Worm (Caenorhabditis elegans): ENCODE measurements around the gene dsl-1.
"Not testable (repeated sequence)": the region's sequence is repeated elsewhere in the genome, so short reads cannot be mapped to it uniquely, and the experiment has no call there.

dsl-1 gene

ce11 chrIV:1224781-1225180, 16.9 kb upstream of the dsl-1 start:
- TF ChIP-seq unc-62 (GFP tag; optimal IDR thresholded peaks at IDR 0.05), result no peak

ce11 chrIV:1221167-1221566, 13.3 kb upstream of the dsl-1 start, which contains the start of gene W09G12.10:
TSS of gene W09G12.10 (minus strand) at chrIV:1221287.
- no peak for TF ChIP-seq unc-62 (GFP tag; optimal IDR thresholded peaks at IDR 0.05)

ce11 chrIV:1216290-1216689, 8.4 kb upstream of the dsl-1 start, which contains the start of gene W09G12.9:
TSS of gene W09G12.9 (plus strand) at chrIV:1216590.
- no peak for TF ChIP-seq unc-62 (GFP tag; optimal IDR thresholded peaks at IDR 0.05)

ce11 chrIV:1215536-1215935, 7.7 kb upstream of the dsl-1 start:
- no peak for TF ChIP-seq unc-62 (GFP tag; optimal IDR thresholded peaks at IDR 0.05)

- no peak for TF ChIP-seq unc-62 (GFP tag; optimal IDR thresholded peaks at IDR 0.05)
Observed at ce11 chrIV:1213192-1213591, 5.3 kb upstream of the dsl-1 start.

- no peak for TF ChIP-seq unc-62 (GFP tag; optimal IDR thresholded peaks at IDR 0.05)
Observed at ce11 chrIV:1212357-1212756, 4.5 kb upstream of the dsl-1 start.

- no peak for TF ChIP-seq unc-62 (GFP tag; optimal IDR thresholded peaks at IDR 0.05)
Observed at ce11 chrIV:1211902-1212301, 4.0 kb upstream of the dsl-1 start.

- no peak for TF ChIP-seq unc-62 (GFP tag; optimal IDR thresholded peaks at IDR 0.05)
Observed at ce11 chrIV:1209813-1210212, 1.9 kb upstream of the dsl-1 start.

- no peak for TF ChIP-seq unc-62 (GFP tag; optimal IDR thresholded peaks at IDR 0.05)
Observed at ce11 chrIV:1209320-1209719, 1.4 kb upstream of the dsl-1 start.

ce11 chrIV:1204870-1205269, 3.0 kb downstream of the dsl-1 start, which contains the start of gene dsl-2:
TSS of gene dsl-2 (minus strand) at chrIV:1204970.
- no peak for TF ChIP-seq unc-62 (GFP tag; optimal IDR thresholded peaks at IDR 0.05)

ce11 chrIV:1199501-1199900, 8.4 kb downstream of the dsl-1 start:
- no peak for TF ChIP-seq unc-62 (GFP tag; optimal IDR thresholded peaks at IDR 0.05)

ce11 chrIV:1192765-1193164, 15.1 kb downstream of the dsl-1 start, which contains the start of gene spl-3:
TSS of gene spl-3 (plus strand) at chrIV:1193065.
- no peak for TF ChIP-seq unc-62 (GFP tag; optimal IDR thresholded peaks at IDR 0.05)

- not testable (repeated sequence) for TF ChIP-seq unc-62 (GFP tag; optimal IDR thresholded peaks at IDR 0.05)
Observed at ce11 chrIV:1187502-1187901, 20.4 kb downstream of the dsl-1 start, which contains the start of gene mdt-20. TSS of gene mdt-20 (plus strand) at chrIV:1187802.

- not testable (repeated sequence) for TF ChIP-seq unc-62 (GFP tag; optimal IDR thresholded peaks at IDR 0.05)
Observed at ce11 chrIV:1182292-1182691, 25.6 kb downstream of the dsl-1 start, which contains the start of gene rmif-2. TSS of gene rmif-2 (plus strand) at chrIV:1182592.

- no peak for TF ChIP-seq unc-62 (GFP tag; optimal IDR thresholded peaks at IDR 0.05)
Observed at ce11 chrIV:1177683-1178082, 30.2 kb downstream of the dsl-1 start, which contains the start of gene Y104H12D.2. TSS of gene Y104H12D.2 (plus strand) at chrIV:1178022.

- no peak for TF ChIP-seq unc-62 (GFP tag; optimal IDR thresholded peaks at IDR 0.05)
Observed at ce11 chrIV:1176613-1177012, 31.3 kb downstream of the dsl-1 start.

- TF ChIP-seq unc-62 (GFP tag; optimal IDR thresholded peaks at IDR 0.05), result no peak
Observed at ce11 chrIV:1174411-1174810, 33.5 kb downstream of the dsl-1 start.

- TF ChIP-seq unc-62 (GFP tag; optimal IDR thresholded peaks at IDR 0.05), result no peak
Observed at ce11 chrIV:1170408-1170807, 37.5 kb downstream of the dsl-1 start, which contains the start of gene cec-2. TSS of gene cec-2 (plus strand) at chrIV:1170708.
